Fruit fly (Drosophila melanogaster): Measurements from ENCODE around the gene Teh4.

Gene Teh4

dm6 chr3L:4128579-4128978, 49.5 kb downstream of the Teh4 start:
- TF ChIP-seq bab1 (GFP tag; optimal IDR thresholded peaks at IDR 0.05) (no peak), CG12768 (GFP tag; optimal IDR thresholded peaks at IDR 0.05) (no peak), Crg-1 (GFP tag; optimal IDR thresholded peaks at IDR 0.05) (no peak), pad (GFP tag; optimal IDR thresholded peaks at IDR 0.05) (no peak), tj (GFP tag; optimal IDR thresholded peaks at IDR 0.05) (no peak), Hr96 (GFP tag; optimal IDR thresholded peaks at IDR 0.05) (no peak), cic (GFP tag; optimal IDR thresholded peaks at IDR 0.05) (no peak), kay (GFP tag; ENCODE audit: borderline replicate concordance) (no peak)

DNA sequence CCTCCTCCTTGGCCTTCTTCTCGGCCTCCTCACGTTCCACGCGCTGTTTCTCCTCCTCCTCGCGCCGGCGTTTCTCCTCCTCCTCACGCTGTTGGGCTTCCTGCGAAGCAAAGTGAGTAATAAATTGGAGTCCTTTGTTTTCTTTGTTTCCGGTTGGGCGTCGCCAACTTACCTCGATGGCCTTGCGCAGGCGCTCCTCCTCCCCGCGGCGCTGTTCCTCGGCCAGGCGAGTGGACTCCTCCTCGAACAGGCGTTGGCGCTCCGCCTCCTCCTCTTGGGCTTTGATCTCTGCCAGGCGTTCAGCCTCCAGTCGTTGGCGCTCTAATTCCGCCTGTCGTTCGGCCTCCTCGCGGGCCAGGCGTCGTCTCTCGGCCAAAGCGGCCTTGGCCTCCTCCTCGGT, 52.4 kb downstream of the Teh4 start:
- TF ChIP-seq Hr96 (GFP tag; optimal IDR thresholded peaks at IDR 0.05): no peak
- no peak for TF ChIP-seq pad (GFP tag; optimal IDR thresholded peaks at IDR 0.05)
- no peak for TF ChIP-seq CG5204 (GFP tag; optimal IDR thresholded peaks at IDR 0.05)
- no peak for TF ChIP-seq toe (GFP tag; optimal IDR thresholded peaks at IDR 0.05)
- no peak for TF ChIP-seq CG14711 (tag; optimal IDR thresholded peaks at IDR 0.05)
- TF ChIP-seq Mnt (GFP tag; optimal IDR thresholded peaks at IDR 0.05): no peak
- no peak for TF ChIP-seq Crg-1 (GFP tag; optimal IDR thresholded peaks at IDR 0.05)
- TF ChIP-seq tj (GFP tag; optimal IDR thresholded peaks at IDR 0.05): no peak
- TF ChIP-seq Clk (GFP tag; optimal IDR thresholded peaks at IDR 0.05): no peak
- no peak for TF ChIP-seq CG7101 (tag; optimal IDR thresholded peaks at IDR 0.05)
- no peak for TF ChIP-seq CG1620 (GFP tag; optimal IDR thresholded peaks at IDR 0.05)
- no peak for TF ChIP-seq ovo (GFP tag; optimal IDR thresholded peaks at IDR 0.05)
- no peak for TF ChIP-seq bab1 (GFP tag; optimal IDR thresholded peaks at IDR 0.05)

All from whole organism, adult.